Worm (Caenorhabditis elegans) whole organism, L2 larva: ENCODE data around the gene hum-10.

Experiments used
- ZK546.5 ChIP-seq: sonication (generic microtip); optimal IDR thresholded peaks from 2 replicates; lab custom pipeline; 2017; ENCODE audit warnings: missing biosample characterization, missing genetic modification characterization
- ama-1 ChIP-seq: fragments of 150-350 bp; optimal IDR thresholded peaks from 2 replicates; lab custom pipeline; 2018; ENCODE audit warnings: inconsistent platforms
- fos-1 ChIP-seq: fragments of 150-350 bp; optimal IDR thresholded peaks from 2 replicates; lab custom pipeline; 2014; ENCODE audit warnings: missing biosample characterization, missing genetic modification characterization
- nhr-237 ChIP-seq: fragments of 150-350 bp; optimal IDR thresholded peaks from 2 replicates; lab custom pipeline; 2014; ENCODE audit warnings: missing biosample characterization, missing genetic modification characterization
- sem-4 ChIP-seq: fragments of 150-350 bp; optimal IDR thresholded peaks from 2 replicates; lab custom pipeline; 2014; ENCODE audit warnings: missing biosample characterization, missing genetic modification reagents, missing genetic modification characterization

DNA sequence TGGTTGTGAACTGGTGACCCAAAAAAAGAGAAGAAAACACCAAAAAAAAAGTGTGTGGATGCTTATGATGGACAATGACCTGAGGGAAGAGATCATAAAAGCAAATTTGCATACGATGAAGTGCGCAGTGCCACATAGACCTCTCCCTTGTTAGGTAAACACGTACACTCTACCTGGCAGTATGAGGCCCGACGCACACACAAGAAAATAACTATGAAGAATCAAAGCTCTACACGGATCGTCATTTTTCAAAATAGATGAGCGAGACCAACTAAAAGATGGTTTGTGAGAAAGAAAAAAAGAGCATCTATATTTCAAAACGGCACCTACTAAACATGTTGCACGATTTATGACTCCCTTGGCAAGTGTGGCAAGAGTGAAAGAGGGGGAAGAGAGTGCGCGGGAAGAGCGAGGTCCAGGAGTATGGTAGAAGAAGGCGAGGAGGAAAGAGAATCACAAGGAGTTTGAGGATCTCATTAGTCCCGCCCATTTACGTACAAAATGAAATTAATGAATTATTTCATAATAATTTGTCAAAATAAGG, 18.1 kb upstream of the hum-10 start, which contains the start of gene mig-13:
- TF ChIP-seq sem-4 (tag; lab: Kevin White, UChicago) = no peak
- no peak for TF ChIP-seq nhr-237 (tag; lab: Kevin White, UChicago)
- no peak for TF ChIP-seq ama-1 (lab: Kevin White, UChicago)
- TF ChIP-seq ZK546.5 (tag; lab: Kevin White, UChicago) = no peak
- TF ChIP-seq fos-1 (tag; lab: Kevin White, UChicago) = no peak
